Fruit fly (Drosophila melanogaster) whole organism, adult: ENCODE measurements around the gene Exo70.

ENCODE experiments used
- Mnt ChIP-seq: fragments of 200-800 bp; sonication (Bioruptor generic); optimal IDR thresholded peaks from 2 replicates; lab custom pipeline; 2016; ENCODE audit warnings: missing biosample characterization, mild to moderate bottlenecking, missing genetic modification characterization
- bab1 ChIP-seq: fragments of 200-800 bp; sonication (Bioruptor generic); optimal IDR thresholded peaks from 3 replicates; lab custom pipeline; 2019; ENCODE audit warnings: missing biosample characterization, mild to moderate bottlenecking, missing genetic modification characterization, moderate library complexity
- cnc ChIP-seq, 2 experiments: fragments of >200 bp; optimal IDR thresholded peaks; 2 replicates each; lab custom pipeline; 2017
- tj ChIP-seq: fragments of 200-800 bp; sonication (Bioruptor generic); optimal IDR thresholded peaks from 3 replicates; lab custom pipeline; 2017; ENCODE audit warnings: missing biosample characterization, mild to moderate bottlenecking, missing genetic modification characterization, moderate library complexity

dm6 chr3L:8405123-8405522 is 6.5 kb upstream of the Exo70 start, which contains the start of the genes Tpt, mkg-p and CG13667:
- TF ChIP-seq cnc (optimal IDR thresholded peaks at IDR 0.05; lab: Kevin White, UChicago), result no peak
- no peak for TF ChIP-seq tj (GFP tag; lab: Kevin White, UChicago)
- TF ChIP-seq bab1, result peak; percentile 52
- TF ChIP-seq Mnt (GFP tag; lab: Kevin White, UChicago), result peak; percentile 43
